Worm (Caenorhabditis elegans): Measurements from ENCODE around the gene F29G6.1.

DNA sequence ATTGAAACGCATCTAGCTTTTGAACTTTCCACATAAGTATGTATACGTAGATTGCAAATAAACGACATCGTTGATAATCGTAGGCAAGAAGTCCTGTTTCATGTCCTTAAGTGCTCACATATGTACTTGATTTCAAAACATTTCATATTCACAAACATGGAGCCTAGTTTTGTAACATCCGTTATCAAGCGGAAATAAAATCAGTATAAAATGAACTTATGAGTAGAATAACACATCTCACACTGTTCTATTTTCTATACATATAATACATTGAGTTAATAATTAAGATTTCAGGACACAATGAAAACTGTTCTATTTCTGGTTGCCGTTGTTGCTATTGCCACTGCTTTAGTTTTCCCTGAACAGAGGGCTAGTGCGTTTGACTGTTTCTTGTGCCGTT is 12.2 kb upstream of the F29G6.1 start, which contains the start of gene spp-21:
- TF ChIP-seq ets-4 (GFP tag; optimal IDR thresholded peaks at IDR 0.05) (no peak), F49E8.2 (tag; optimal IDR thresholded peaks at IDR 0.05; ENCODE audit: insufficient read depth) (no peak), ama-1 (optimal IDR thresholded peaks at IDR 0.05) (no peak), ama-1 (GFP tag; optimal IDR thresholded peaks at IDR 0.05) (no peak), T26A5.8 (tag; optimal IDR thresholded peaks at IDR 0.05) (no peak), him-1 (tag; optimal IDR thresholded peaks at IDR 0.05) (no peak), Y53F4B.3 (GFP tag; IDR thresholded peaks at IDR 0.05) (no peak), nfya-1 (tag; optimal IDR thresholded peaks at IDR 0.05; ENCODE audit: borderline replicate concordance, insufficient read depth) (no peak)

All from whole organism, young adult.